Worm (Caenorhabditis elegans): ENCODE data around the gene F28A10.1.

- no peak for TF ChIP-seq elt-3 (tag; optimal IDR thresholded peaks at IDR 0.05)
- TF ChIP-seq Y55F3AM.14 (GFP tag; optimal IDR thresholded peaks at IDR 0.05): no peak
- TF ChIP-seq sem-4 (tag; optimal IDR thresholded peaks at IDR 0.05): no peak
- no peak for TF ChIP-seq zag-1 (tag; optimal IDR thresholded peaks at IDR 0.05)
- TF ChIP-seq snpc-4 (tag; optimal IDR thresholded peaks at IDR 0.05): no peak
- no peak for TF ChIP-seq aly-2 (tag; optimal IDR thresholded peaks at IDR 0.05)
- TF ChIP-seq lsy-2 (tag; optimal IDR thresholded peaks at IDR 0.05): no peak
- no peak for TF ChIP-seq skn-1 (tag; optimal IDR thresholded peaks at IDR 0.05)
These were observed 43.7 kb downstream of the F28A10.1 start for ce11 chrII:869316-869715.
